Worm (Caenorhabditis elegans) whole organism, L4 larva: Measurements from ENCODE around the gene sra-1.

Source experiments
- D1046.2 ChIP-seq: fragments of 200-800 bp; sonication (Bioruptor generic); IDR thresholded peaks from 2 replicates; pipeline ENCODE4 v1.3.6; 2022; ENCODE audit warnings: missing genetic modification characterization, missing compliant biosample characterization
- F10B5.3 ChIP-seq: sonication (generic microtip); optimal IDR thresholded peaks from 2 replicates; lab custom pipeline; 2016; ENCODE audit warnings: mild to moderate bottlenecking, missing genetic modification characterization, missing compliant biosample characterization
- F37D6.2 ChIP-seq: sonication (generic microtip); optimal IDR thresholded peaks from 2 replicates; lab custom pipeline; 2016; ENCODE audit warnings: mild to moderate bottlenecking, missing genetic modification characterization, missing compliant biosample characterization
- R02D3.7 ChIP-seq: fragments of 150-350 bp; sonication (generic microtip); optimal IDR thresholded peaks from 3 replicates; lab custom pipeline; 2014; ENCODE audit warnings: missing biosample characterization, missing genetic modification characterization
- T20F7.1 ChIP-seq: fragments of 200-800 bp; sonication (Bioruptor generic); optimal IDR thresholded peaks from 2 replicates; lab custom pipeline; 2018; ENCODE audit warnings: mild to moderate bottlenecking, missing genetic modification characterization, missing compliant biosample characterization
- Y48G9A.11 ChIP-seq: fragments of 200-800 bp; sonication (Bioruptor generic); IDR thresholded peaks from 2 replicates; pipeline ENCODE4 v1.3.6; 2022; ENCODE audit warnings: missing genetic modification reagents, missing genetic modification characterization, missing compliant biosample characterization
- Y75B8A.6 ChIP-seq: fragments of 200-800 bp; sonication (Bioruptor generic); IDR thresholded peaks from 2 replicates; pipeline ENCODE4 v1.3.6; 2022; ENCODE audit warnings: missing genetic modification reagents, missing genetic modification characterization, missing compliant biosample characterization
- ama-1 ChIP-seq: fragments of 150-350 bp; optimal IDR thresholded peaks from 2 replicates; lab custom pipeline; 2014; ENCODE audit warnings: inconsistent platforms, mixed read lengths
- attf-4 ChIP-seq: sonication (generic microtip); optimal IDR thresholded peaks from 3 replicates; lab custom pipeline; 2017; ENCODE audit warnings: missing biosample characterization, missing genetic modification characterization
- ceh-20 ChIP-seq: fragments of 200-800 bp; sonication (Bioruptor generic); IDR thresholded peaks from 2 replicates; pipeline ENCODE4 v1.3.6; 2022; ENCODE audit warnings: missing genetic modification reagents, missing genetic modification characterization, missing compliant biosample characterization
- ceh-28 ChIP-seq: fragments of 150-350 bp; optimal IDR thresholded peaks from 2 replicates; lab custom pipeline; 2014; ENCODE audit warnings: missing biosample characterization, missing genetic modification reagents, missing genetic modification characterization
- ceh-44 ChIP-seq: fragments of 200-800 bp; sonication (Bioruptor generic); IDR thresholded peaks from 2 replicates; pipeline ENCODE4 v1.3.6; 2022; ENCODE audit warnings: missing genetic modification reagents, missing genetic modification characterization, missing compliant biosample characterization
- ceh-62 ChIP-seq: sonication (generic microtip); optimal IDR thresholded peaks from 2 replicates; lab custom pipeline; 2017; ENCODE audit warnings: missing biosample characterization, missing genetic modification characterization
- ceh-82 ChIP-seq: sonication (generic microtip); optimal IDR thresholded peaks from 2 replicates; lab custom pipeline; 2017; ENCODE audit warnings: missing biosample characterization, missing genetic modification characterization
- ces-1 ChIP-seq: fragments of 150-350 bp; sonication (generic microtip); optimal IDR thresholded peaks from 4 replicates; lab custom pipeline; 2014; ENCODE audit warnings: missing biosample characterization, missing genetic modification reagents, missing genetic modification characterization
- cey-2 ChIP-seq: sonication (generic microtip); optimal IDR thresholded peaks from 3 replicates; lab custom pipeline; 2017; ENCODE audit warnings: missing genetic modification characterization, mild to moderate bottlenecking, missing compliant biosample characterization, antibody characterized with exemption, borderline replicate concordance; ENCODE audit not compliant: insufficient read depth
- dmd-6 ChIP-seq: fragments of 200-800 bp; sonication (Bioruptor generic); IDR thresholded peaks from 2 replicates; pipeline ENCODE4 v1.3.6; 2022; ENCODE audit warnings: missing genetic modification reagents, missing genetic modification characterization, missing compliant biosample characterization
- dve-1 ChIP-seq: sonication (generic microtip); optimal IDR thresholded peaks from 2 replicates; lab custom pipeline; 2017; ENCODE audit warnings: antibody characterized with exemption, mild to moderate bottlenecking, missing genetic modification characterization, missing compliant biosample characterization; ENCODE audit not compliant: insufficient read depth
- fos-1 ChIP-seq: fragments of 150-350 bp; optimal IDR thresholded peaks from 2 replicates; lab custom pipeline; 2014; ENCODE audit warnings: missing biosample characterization, missing genetic modification characterization
- hlh-11 ChIP-seq: fragments of 200-800 bp; sonication (Bioruptor generic); optimal IDR thresholded peaks from 2 replicates; lab custom pipeline; 2018; ENCODE audit warnings: mild to moderate bottlenecking, missing genetic modification characterization, missing compliant biosample characterization
- jun-1 ChIP-seq: fragments of 150-350 bp; optimal IDR thresholded peaks from 2 replicates; lab custom pipeline; 2014; ENCODE audit warnings: missing biosample characterization, missing genetic modification reagents, missing genetic modification characterization
- lin-1 ChIP-seq: fragments of 200-800 bp; sonication (Bioruptor generic); IDR thresholded peaks from 2 replicates; pipeline ENCODE4 v1.3.6; 2022; ENCODE audit warnings: missing genetic modification reagents, missing genetic modification characterization, missing compliant biosample characterization
- lin-13 ChIP-seq: fragments of 150-350 bp; optimal IDR thresholded peaks from 2 replicates; lab custom pipeline; 2014; ENCODE audit warnings: missing biosample characterization, missing genetic modification reagents, missing genetic modification characterization
- lin-39 ChIP-seq: fragments of 150-350 bp; optimal IDR thresholded peaks from 2 replicates; lab custom pipeline; 2014; ENCODE audit warnings: missing biosample characterization, missing genetic modification reagents, missing genetic modification characterization
- lir-3 ChIP-seq: sonication (generic microtip); optimal IDR thresholded peaks from 2 replicates; lab custom pipeline; 2016; ENCODE audit warnings: mild to moderate bottlenecking, missing genetic modification characterization, missing compliant biosample characterization
- mdt-29 ChIP-seq: fragments of 200-800 bp; sonication (Bioruptor generic); IDR thresholded peaks from 2 replicates; pipeline ENCODE4 v1.3.6; 2022; ENCODE audit warnings: missing genetic modification reagents, missing genetic modification characterization, missing compliant biosample characterization
- mep-1 ChIP-seq: fragments of 150-350 bp; sonication (generic microtip); optimal IDR thresholded peaks from 3 replicates; lab custom pipeline; 2014; ENCODE audit warnings: missing biosample characterization, missing genetic modification characterization
- mxl-2 ChIP-seq: fragments of 200-800 bp; sonication (Bioruptor generic); conservative IDR thresholded peaks from 2 replicates; pipeline ENCODE4 v1.3.6; 2022; ENCODE audit warnings: missing genetic modification reagents, missing genetic modification characterization, missing compliant biosample characterization
- mxl-3 ChIP-seq: fragments of 200-800 bp; sonication (Bioruptor generic); optimal IDR thresholded peaks from 2 replicates; lab custom pipeline; 2018; ENCODE audit warnings: mild to moderate bottlenecking, missing genetic modification characterization, missing compliant biosample characterization
- nhr-102 ChIP-seq: sonication (generic microtip); optimal IDR thresholded peaks from 2 replicates; lab custom pipeline; 2016; ENCODE audit warnings: mild to moderate bottlenecking, missing genetic modification characterization, moderate library complexity, missing compliant biosample characterization
- nhr-111 ChIP-seq: fragments of 200-800 bp; sonication (Bioruptor generic); optimal IDR thresholded peaks from 2 replicates; lab custom pipeline; 2018; ENCODE audit warnings: mild to moderate bottlenecking, missing genetic modification characterization, missing compliant biosample characterization
- nhr-237 ChIP-seq: sonication (generic microtip); optimal IDR thresholded peaks from 2 replicates; lab custom pipeline; 2017; ENCODE audit warnings: missing biosample characterization, missing genetic modification characterization
- nhr-28 ChIP-seq: fragments of 150-350 bp; optimal IDR thresholded peaks from 2 replicates; lab custom pipeline; 2014; ENCODE audit warnings: missing biosample characterization, missing genetic modification characterization
- nhr-41 ChIP-seq: fragments of 200-800 bp; sonication (Bioruptor generic); IDR thresholded peaks from 2 replicates; pipeline ENCODE4 v1.3.6; 2022; ENCODE audit warnings: missing genetic modification reagents, missing genetic modification characterization, missing compliant biosample characterization
- nhr-77 ChIP-seq: fragments of 150-350 bp; optimal IDR thresholded peaks from 2 replicates; lab custom pipeline; 2014; ENCODE audit warnings: missing biosample characterization, missing genetic modification characterization
- pha-4 ChIP-seq, 2 experiments: fragments of 150-350 bp in 1 of 2; fragments of 200-800 bp in 1 of 2; sonication (Bioruptor generic) in 1 of 2; IDR thresholded peaks in 1 of 2; optimal IDR thresholded peaks in 1 of 2; 2 replicates each; pipeline versions ENCODE4 v1.3.6 to Lab custom; 2014 to 2022; ENCODE audit warnings: missing genetic modification characterization in 2 of 2, missing genetic modification reagents in 2 of 2, missing biosample characterization in 1 of 2, missing compliant biosample characterization in 1 of 2
- pqm-1 ChIP-seq: sonication (generic microtip); optimal IDR thresholded peaks from 2 replicates; lab custom pipeline; 2017; ENCODE audit warnings: missing biosample characterization, missing genetic modification characterization
- saeg-2 ChIP-seq: fragments of 200-800 bp; sonication (Bioruptor generic); IDR thresholded peaks from 2 replicates; pipeline ENCODE4 v1.3.6; 2022; ENCODE audit warnings: missing genetic modification reagents, missing genetic modification characterization, missing compliant biosample characterization
- sdz-12 ChIP-seq: fragments of 200-800 bp; sonication (Bioruptor generic); optimal IDR thresholded peaks from 2 replicates; lab custom pipeline; 2018; ENCODE audit warnings: mild to moderate bottlenecking, missing genetic modification characterization, missing compliant biosample characterization
- skn-1 ChIP-seq: fragments of 150-350 bp; optimal IDR thresholded peaks from 2 replicates; lab custom pipeline; 2014; ENCODE audit warnings: missing biosample characterization, missing genetic modification characterization
- snpc-1.2 ChIP-seq: fragments of 200-800 bp; sonication (Bioruptor generic); IDR thresholded peaks from 2 replicates; pipeline ENCODE4 v1.3.6; 2022; ENCODE audit warnings: missing genetic modification reagents, missing genetic modification characterization, missing compliant biosample characterization
- snpc-4 ChIP-seq: fragments of 150-350 bp; optimal IDR thresholded peaks from 2 replicates; lab custom pipeline; 2014; ENCODE audit warnings: missing biosample characterization, missing genetic modification characterization
- spr-1 ChIP-seq: sonication (generic microtip); optimal IDR thresholded peaks from 2 replicates; lab custom pipeline; 2016; ENCODE audit warnings: mild to moderate bottlenecking, missing genetic modification characterization, missing compliant biosample characterization
- spr-3 ChIP-seq: fragments of 200-800 bp; sonication (Bioruptor generic); optimal IDR thresholded peaks from 2 replicates; lab custom pipeline; 2018; ENCODE audit warnings: mild to moderate bottlenecking, missing genetic modification characterization, missing compliant biosample characterization
- tra-1 ChIP-seq: fragments of 200-800 bp; sonication (Bioruptor generic); IDR thresholded peaks from 2 replicates; pipeline ENCODE4 v1.3.6; 2022; ENCODE audit warnings: missing genetic modification reagents, missing genetic modification characterization, missing compliant biosample characterization
- unc-39 ChIP-seq: sonication (generic microtip); optimal IDR thresholded peaks from 2 replicates; lab custom pipeline; 2017; ENCODE audit warnings: missing biosample characterization, missing genetic modification characterization
- zag-1 ChIP-seq: fragments of 150-350 bp; optimal IDR thresholded peaks from 2 replicates; lab custom pipeline; 2014; ENCODE audit warnings: missing biosample characterization, missing genetic modification characterization
- zfp-2 ChIP-seq: sonication (generic microtip); optimal IDR thresholded peaks from 2 replicates; lab custom pipeline; 2016; ENCODE audit warnings: mild to moderate bottlenecking, missing genetic modification characterization, missing compliant biosample characterization
- zfp-3 ChIP-seq: fragments of 200-800 bp; sonication (Bioruptor generic); conservative IDR thresholded peaks from 2 replicates; pipeline ENCODE4 v1.3.6; 2022; ENCODE audit warnings: missing genetic modification reagents, missing genetic modification characterization, missing compliant biosample characterization
- zip-11 ChIP-seq: fragments of 200-800 bp; sonication (Bioruptor generic); IDR thresholded peaks from 2 replicates; pipeline ENCODE4 v1.3.6; 2022; ENCODE audit warnings: missing genetic modification characterization, missing compliant biosample characterization
- zip-2 ChIP-seq: fragments of 150-350 bp; optimal IDR thresholded peaks from 2 replicates; lab custom pipeline; 2014; ENCODE audit warnings: missing biosample characterization, missing genetic modification characterization
- ztf-11 ChIP-seq: fragments of 150-350 bp; optimal IDR thresholded peaks from 2 replicates; lab custom pipeline; 2014; ENCODE audit warnings: missing biosample characterization, missing genetic modification characterization
- ztf-7 ChIP-seq: fragments of 150-350 bp; optimal IDR thresholded peaks from 2 replicates; lab custom pipeline; 2014; ENCODE audit warnings: missing biosample characterization, missing genetic modification characterization

The sra-1 gene

ce11 chrII:9500926-9501325, 20.5 kb downstream of the sra-1 start (continued):
- TF ChIP-seq unc-39 (tag; lab: Kevin White, UChicago) (no peak), zip-2 (tag; lab: Kevin White, UChicago) (no peak), ces-1 (no peak), mdt-29 (GFP tag; lab: Robert Waterston, UW) (peak; percentile 93), nhr-237 (tag; lab: Kevin White, UChicago) (no peak), saeg-2 (GFP tag; lab: Robert Waterston, UW) (no peak), ceh-44 (no peak), mep-1 (tag; lab: Kevin White, UChicago) (peak; percentile 60), nhr-77 (peak; percentile 79), zip-11 (no peak), cey-2 (no peak), ama-1 (no peak), T20F7.1 (peak; percentile 55), mxl-2 (GFP tag; lab: Robert Waterston, UW) (no peak), ztf-11 (no peak), jun-1 (tag; lab: Kevin White, UChicago) (peak; percentile 53), spr-1 (no peak), ceh-82 (no peak), attf-4 (tag; lab: Kevin White, UChicago) (no peak), pha-4 (GFP tag; IDR thresholded peaks at IDR 0.05; lab: Robert Waterston, UW) (no peak), pha-4 (tag; optimal IDR thresholded peaks at IDR 0.05; lab: Kevin White, UChicago) (peak; percentile 44), zag-1 (no peak), F37D6.2 (tag; lab: Kevin White, UChicago) (no peak), sdz-12 (GFP tag; lab: Kevin White, UChicago) (no peak), F10B5.3 (tag; lab: Kevin White, UChicago) (no peak), fos-1 (tag; lab: Kevin White, UChicago) (peak; percentile 82), ceh-28 (no peak), R02D3.7 (tag; lab: Kevin White, UChicago) (no peak), zfp-3 (GFP tag; lab: Robert Waterston, UW) (no peak), lin-13 (no peak), lir-3 (tag; lab: Kevin White, UChicago) (no peak), nhr-111 (no peak), lin-39 (tag; lab: Kevin White, UChicago) (no peak), hlh-11 (tag; lab: Kevin White, UChicago) (peak; percentile 95), ceh-62 (tag; lab: Kevin White, UChicago) (no peak), Y75B8A.6 (GFP tag; lab: Robert Waterston, UW) (no peak), mxl-3 (GFP tag; lab: Kevin White, UChicago) (no peak), nhr-28 (tag; lab: Kevin White, UChicago) (peak; percentile 92), zfp-2 (tag; lab: Kevin White, UChicago) (no peak), spr-3 (GFP tag; lab: Kevin White, UChicago) (no peak), Y48G9A.11 (GFP tag; lab: Robert Waterston, UW) (no peak), dmd-6 (peak; percentile 98), skn-1 (tag; lab: Kevin White, UChicago) (no peak), dve-1 (tag; lab: Kevin White, UChicago) (peak; percentile 96), snpc-1.2 (no peak), tra-1 (GFP tag; lab: Robert Waterston, UW) (peak; percentile 88), pqm-1 (peak; percentile 81), nhr-41 (GFP tag; lab: Robert Waterston, UW) (peak; percentile 86), snpc-4 (tag; lab: Kevin White, UChicago) (no peak), ztf-7 (tag; lab: Kevin White, UChicago) (no peak), ceh-20 (GFP tag; lab: Robert Waterston, UW) (no peak), nhr-102 (tag; lab: Kevin White, UChicago) (peak; percentile 83), lin-1 (GFP tag; lab: Robert Waterston, UW) (peak; percentile 85), D1046.2 (no peak)
